Worm (Caenorhabditis elegans) whole organism, L3 larva: Measurements from ENCODE around the gene str-196.

ENCODE experiments used
- lin-39 ChIP-seq: fragments of 150-350 bp; optimal IDR thresholded peaks from 2 replicates; lab custom pipeline; 2018; ENCODE audit warnings: missing biosample characterization, missing genetic modification reagents, missing genetic modification characterization
- nhr-11 ChIP-seq: fragments of 150-350 bp; optimal IDR thresholded peaks from 2 replicates; lab custom pipeline; 2014; ENCODE audit warnings: missing biosample characterization, missing genetic modification characterization
- nhr-237 ChIP-seq: fragments of 150-350 bp; optimal IDR thresholded peaks from 2 replicates; lab custom pipeline; 2014; ENCODE audit warnings: missing biosample characterization, missing genetic modification characterization
- pha-4 ChIP-seq: fragments of 150-350 bp; optimal IDR thresholded peaks from 2 replicates; lab custom pipeline; 2014; ENCODE audit warnings: missing biosample characterization, missing genetic modification reagents, missing genetic modification characterization
- sea-2 ChIP-seq: fragments of 150-350 bp; sonication (generic microtip); optimal IDR thresholded peaks from 4 replicates; lab custom pipeline; 2014; ENCODE audit warnings: missing biosample characterization, missing genetic modification reagents, missing genetic modification characterization
- snpc-4 ChIP-seq: fragments of 150-350 bp; optimal IDR thresholded peaks from 2 replicates; lab custom pipeline; 2014; ENCODE audit warnings: missing biosample characterization, missing genetic modification characterization
- ztf-11 ChIP-seq: fragments of 150-350 bp; optimal IDR thresholded peaks from 2 replicates; lab custom pipeline; 2014; ENCODE audit warnings: missing biosample characterization, missing genetic modification characterization

- TF ChIP-seq lin-39 (tag; lab: Kevin White, UChicago) (no peak), snpc-4 (tag; lab: Kevin White, UChicago) (no peak), sea-2 (GFP tag; lab: Kevin White, UChicago) (no peak), nhr-237 (tag; lab: Kevin White, UChicago) (no peak), nhr-11 (tag; lab: Kevin White, UChicago) (no peak), pha-4 (no peak), ztf-11 (no peak)
These were observed 41.8 kb upstream of the str-196 start, which contains the start of gene M02H5.8 for ce11 chrV:449685-450084.
